Worm (Caenorhabditis elegans) whole organism, late embryonic: Measurements from ENCODE around the gene pes-10.

Experiments used
- C38D4.7 ChIP-seq: fragments of 200-800 bp; sonication (Bioruptor generic); optimal IDR thresholded peaks from 2 replicates; lab custom pipeline; 2018; ENCODE audit warnings: mild to moderate bottlenecking, missing genetic modification characterization, moderate library complexity, missing compliant biosample characterization
- F13H6.1 ChIP-seq: sonication (generic microtip); optimal IDR thresholded peaks from 2 replicates; lab custom pipeline; 2016; ENCODE audit warnings: missing genetic modification characterization, missing compliant biosample characterization
- K02D7.2 ChIP-seq: sonication (generic microtip); optimal IDR thresholded peaks from 2 replicates; lab custom pipeline; 2017; ENCODE audit warnings: mild to moderate bottlenecking, missing genetic modification characterization, missing compliant biosample characterization
- K09A11.1 ChIP-seq: sonication (generic microtip); optimal IDR thresholded peaks from 2 replicates; lab custom pipeline; 2017; ENCODE audit warnings: antibody characterized with exemption, mild to moderate bottlenecking, missing genetic modification characterization, missing compliant biosample characterization; ENCODE audit not compliant: insufficient read depth
- T23F11.4 ChIP-seq: fragments of 200-800 bp; sonication (Bioruptor generic); optimal IDR thresholded peaks from 2 replicates; lab custom pipeline; 2018; ENCODE audit warnings: mild to moderate bottlenecking, missing genetic modification characterization, missing compliant biosample characterization
- ceh-14 ChIP-seq: sonication (generic microtip); optimal IDR thresholded peaks from 2 replicates; lab custom pipeline; 2016; ENCODE audit warnings: missing genotype, missing genetic modification characterization, missing compliant biosample characterization
- ceh-22 ChIP-seq: sonication (generic microtip); optimal IDR thresholded peaks from 2 replicates; lab custom pipeline; 2017; ENCODE audit warnings: missing biosample characterization, missing genetic modification characterization
- ceh-31 ChIP-seq: sonication (generic microtip); optimal IDR thresholded peaks from 2 replicates; lab custom pipeline; 2016; ENCODE audit warnings: missing genetic modification characterization, missing compliant biosample characterization
- ceh-34 ChIP-seq: sonication (generic microtip); optimal IDR thresholded peaks from 2 replicates; lab custom pipeline; 2016; ENCODE audit warnings: mild to moderate bottlenecking, missing genetic modification characterization, missing compliant biosample characterization
- ceh-45 ChIP-seq: fragments of 200-800 bp; sonication (Bioruptor generic); IDR thresholded peaks from 2 replicates; pipeline ENCODE4 v1.3.6; 2022; ENCODE audit warnings: missing genetic modification reagents, missing genetic modification characterization, missing compliant biosample characterization
- dmd-4 ChIP-seq: sonication (generic microtip); optimal IDR thresholded peaks from 2 replicates; lab custom pipeline; 2016; ENCODE audit warnings: borderline replicate concordance, missing genetic modification characterization, missing compliant biosample characterization
- dve-1 ChIP-seq: sonication (generic microtip); optimal IDR thresholded peaks from 2 replicates; lab custom pipeline; 2017; ENCODE audit warnings: antibody characterized with exemption, mild to moderate bottlenecking, missing genetic modification characterization, missing compliant biosample characterization
- ets-4 ChIP-seq: sonication (generic microtip); optimal IDR thresholded peaks from 2 replicates; lab custom pipeline; 2016; ENCODE audit warnings: missing genetic modification characterization, missing compliant biosample characterization
- fax-1 ChIP-seq: sonication (generic microtip); optimal IDR thresholded peaks from 2 replicates; lab custom pipeline; 2016; ENCODE audit warnings: missing genotype, missing genetic modification characterization, missing compliant biosample characterization
- gmeb-2 ChIP-seq: sonication (generic microtip); optimal IDR thresholded peaks from 2 replicates; lab custom pipeline; 2016; ENCODE audit warnings: missing genetic modification characterization, inconsistent platforms, missing compliant biosample characterization
- hlh-15 ChIP-seq: sonication (generic microtip); optimal IDR thresholded peaks from 2 replicates; lab custom pipeline; 2016; ENCODE audit warnings: missing genetic modification characterization, missing compliant biosample characterization
- hlh-6 ChIP-seq: sonication (generic microtip); optimal IDR thresholded peaks from 2 replicates; lab custom pipeline; 2016; ENCODE audit warnings: missing genotype, missing genetic modification characterization, missing compliant biosample characterization
- hlh-8 ChIP-seq: sonication (generic microtip); optimal IDR thresholded peaks from 2 replicates; lab custom pipeline; 2016; ENCODE audit warnings: missing genotype, missing genetic modification characterization, missing compliant biosample characterization
- lim-6 ChIP-seq: sonication (generic microtip); optimal IDR thresholded peaks from 2 replicates; lab custom pipeline; 2016; ENCODE audit warnings: missing genetic modification characterization, missing compliant biosample characterization
- lin-11 ChIP-seq: fragments of 200-800 bp; sonication (Bioruptor generic); optimal IDR thresholded peaks from 2 replicates; lab custom pipeline; 2018; ENCODE audit warnings: mild to moderate bottlenecking, missing genetic modification characterization, missing compliant biosample characterization
- nhr-11 ChIP-seq: fragments of 150-350 bp; optimal IDR thresholded peaks from 2 replicates; lab custom pipeline; 2014; ENCODE audit warnings: missing biosample characterization, missing genetic modification characterization
- nhr-232 ChIP-seq: sonication (generic microtip); optimal IDR thresholded peaks from 2 replicates; lab custom pipeline; 2016; ENCODE audit warnings: missing genetic modification characterization, missing compliant biosample characterization
- npax-4 ChIP-seq: sonication (generic microtip); optimal IDR thresholded peaks from 2 replicates; lab custom pipeline; 2016; ENCODE audit warnings: missing genetic modification characterization, missing compliant biosample characterization
- odd-2 ChIP-seq: sonication (generic microtip); optimal IDR thresholded peaks from 2 replicates; lab custom pipeline; 2017; ENCODE audit warnings: antibody characterized with exemption, mild to moderate bottlenecking, missing genetic modification characterization, missing compliant biosample characterization
- pag-3 ChIP-seq: sonication (generic microtip); optimal IDR thresholded peaks from 2 replicates; lab custom pipeline; 2016; ENCODE audit warnings: missing compliant biosample characterization, missing genetic modification characterization, borderline replicate concordance
- pha-2 ChIP-seq: sonication (generic microtip); optimal IDR thresholded peaks from 2 replicates; lab custom pipeline; 2017; ENCODE audit warnings: mild to moderate bottlenecking, missing genetic modification characterization, missing compliant biosample characterization
- pha-4 ChIP-seq: fragments of 150-350 bp; optimal IDR thresholded peaks from 2 replicates; lab custom pipeline; 2018; ENCODE audit warnings: missing biosample characterization, missing genetic modification reagents, missing genetic modification characterization
- ref-2 ChIP-seq: sonication (generic microtip); optimal IDR thresholded peaks from 2 replicates; lab custom pipeline; 2016; ENCODE audit warnings: missing genetic modification characterization, missing compliant biosample characterization
- rnt-1 ChIP-seq: sonication (generic microtip); optimal IDR thresholded peaks from 2 replicates; lab custom pipeline; 2016; ENCODE audit warnings: missing genetic modification characterization, missing compliant biosample characterization
- syd-9 ChIP-seq: sonication (generic microtip); optimal IDR thresholded peaks from 2 replicates; lab custom pipeline; 2016; ENCODE audit warnings: mild to moderate bottlenecking, missing genetic modification characterization, moderate library complexity, missing compliant biosample characterization
- tbx-7 ChIP-seq: sonication (generic microtip); optimal IDR thresholded peaks from 2 replicates; lab custom pipeline; 2016; ENCODE audit warnings: missing genotype, missing genetic modification characterization, missing compliant biosample characterization
- ttx-3 ChIP-seq: sonication (generic microtip); optimal IDR thresholded peaks from 2 replicates; lab custom pipeline; 2016; ENCODE audit warnings: missing genetic modification reagents, missing genetic modification characterization, missing compliant biosample characterization
- unc-42 ChIP-seq: sonication (generic microtip); optimal IDR thresholded peaks from 2 replicates; lab custom pipeline; 2016; ENCODE audit warnings: missing genotype, missing genetic modification characterization, missing compliant biosample characterization
- unc-55 ChIP-seq: sonication (generic microtip); optimal IDR thresholded peaks from 2 replicates; lab custom pipeline; 2017; ENCODE audit warnings: missing biosample characterization, missing genetic modification reagents, missing genetic modification characterization
- unc-86 ChIP-seq: sonication (generic microtip); optimal IDR thresholded peaks from 2 replicates; lab custom pipeline; 2016; ENCODE audit warnings: missing genetic modification characterization, missing compliant biosample characterization
- zip-5 ChIP-seq: sonication (generic microtip); optimal IDR thresholded peaks from 2 replicates; lab custom pipeline; 2016; ENCODE audit warnings: missing genetic modification characterization, missing compliant biosample characterization

Gene pes-10

DNA sequence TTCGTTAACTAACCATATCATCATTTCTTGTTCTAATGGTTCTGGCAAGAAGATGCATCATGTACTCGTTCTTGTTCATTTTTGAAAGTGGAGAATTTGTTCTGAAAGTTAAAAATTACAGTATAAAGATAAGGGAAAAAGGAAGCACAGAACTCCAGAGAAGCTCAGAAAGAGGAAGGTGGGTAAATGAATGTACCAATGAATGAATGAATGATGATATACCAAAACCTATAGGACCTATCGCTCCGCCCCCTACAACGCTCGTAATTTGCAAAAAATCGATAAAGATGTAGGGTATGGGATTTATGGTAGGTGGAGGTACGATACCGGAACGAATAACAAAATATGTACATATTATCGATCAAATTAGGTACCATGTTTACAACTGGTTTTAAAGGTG is at the start of gene pes-10:
TSS of gene pes-10 (minus strand) at position 101 of the 400 bp plus-strand sequence.
- no peak for TF ChIP-seq nhr-11 (tag; lab: Kevin White, UChicago)
- TF ChIP-seq ceh-34 (tag; lab: Kevin White, UChicago) = no peak
- TF ChIP-seq F13H6.1 (tag; lab: Kevin White, UChicago) = no peak

- TF ChIP-seq dmd-4 (tag; lab: Kevin White, UChicago) = no peak
- TF ChIP-seq unc-86 (tag; lab: Kevin White, UChicago) = no peak
- TF ChIP-seq syd-9 (tag; lab: Kevin White, UChicago) = no peak
- TF ChIP-seq hlh-15 = no peak
- no peak for TF ChIP-seq lim-6 (tag; lab: Kevin White, UChicago)
- no peak for TF ChIP-seq gmeb-2
Observed at ce11 chrII:12897361-12897760, 49.7 kb upstream of the pes-10 start.

- TF ChIP-seq odd-2 (tag; lab: Kevin White, UChicago) = no peak
- TF ChIP-seq zip-5 (tag; lab: Kevin White, UChicago) = no peak
- no peak for TF ChIP-seq lin-11 (tag; lab: Kevin White, UChicago)
- TF ChIP-seq K09A11.1 (tag; lab: Kevin White, UChicago) = no peak
- TF ChIP-seq unc-55 (GFP tag; lab: Kevin White, UChicago) = no peak
- TF ChIP-seq unc-42 = no peak
- TF ChIP-seq npax-4 (tag; lab: Kevin White, UChicago) = no peak
- TF ChIP-seq F13H6.1 (tag; lab: Kevin White, UChicago) = no peak
- no peak for TF ChIP-seq T23F11.4 (GFP tag; lab: Kevin White, UChicago)
- no peak for TF ChIP-seq rnt-1 (tag; lab: Kevin White, UChicago)
- TF ChIP-seq hlh-8 (tag; lab: Kevin White, UChicago) = no peak
- no peak for TF ChIP-seq ttx-3 (tag; lab: Kevin White, UChicago)
- TF ChIP-seq ceh-14 (tag; lab: Kevin White, UChicago) = no peak
- TF ChIP-seq ceh-22 (tag; lab: Kevin White, UChicago) = no peak
- TF ChIP-seq gmeb-2 = no peak
- TF ChIP-seq dve-1 (tag; lab: Kevin White, UChicago) = no peak
- no peak for TF ChIP-seq tbx-7 (tag; lab: Kevin White, UChicago)
- TF ChIP-seq, all 69 proteins: peak for 0
Observed at ce11 chrII:12896666-12897065, 49.0 kb upstream of the pes-10 start.

ce11 chrII:12895078-12895670 is 47.5 kb upstream of the pes-10 start, which contains the start of the genes clec-62 and clec-63:
clec-62 (minus strand) TSS chrII:12895128.
clec-63 (plus strand) TSS chrII:12895638.
- no peak for TF ChIP-seq K02D7.2 (tag; lab: Kevin White, UChicago)
- no peak for TF ChIP-seq pha-4 (tag; lab: Kevin White, UChicago)
- TF ChIP-seq fax-1 = no peak
- TF ChIP-seq ets-4 (tag; lab: Kevin White, UChicago) = no peak
- TF ChIP-seq nhr-232 (tag; lab: Kevin White, UChicago) = no peak
- no peak for TF ChIP-seq unc-42
- TF ChIP-seq hlh-6 (tag; lab: Kevin White, UChicago) = no peak
- no peak for TF ChIP-seq dve-1 (tag; lab: Kevin White, UChicago)

DNA sequence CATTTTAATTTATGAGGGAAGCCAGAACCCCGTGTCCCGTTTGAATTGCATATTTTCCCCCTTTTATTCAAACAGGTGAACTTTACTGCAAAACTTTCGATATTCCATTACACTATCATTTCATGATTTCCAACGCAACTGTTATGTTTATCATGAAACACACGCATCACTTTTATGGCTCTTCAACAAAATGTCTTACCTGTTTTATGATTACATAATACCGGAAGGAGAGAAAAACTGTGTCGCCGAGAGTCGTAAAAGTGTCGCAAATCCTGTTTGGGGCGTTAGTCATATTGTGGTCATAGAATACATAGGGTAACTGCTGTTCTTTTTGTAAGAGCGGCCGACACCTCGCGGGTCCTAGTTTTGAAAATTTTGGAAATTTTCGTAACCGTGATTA is 44.8 kb upstream of the pes-10 start:
- no peak for TF ChIP-seq ceh-31 (tag; lab: Kevin White, UChicago)
- TF ChIP-seq C38D4.7 = no peak
- no peak for TF ChIP-seq npax-4 (tag; lab: Kevin White, UChicago)
- TF ChIP-seq, all 69 proteins: peak for 0

DNA sequence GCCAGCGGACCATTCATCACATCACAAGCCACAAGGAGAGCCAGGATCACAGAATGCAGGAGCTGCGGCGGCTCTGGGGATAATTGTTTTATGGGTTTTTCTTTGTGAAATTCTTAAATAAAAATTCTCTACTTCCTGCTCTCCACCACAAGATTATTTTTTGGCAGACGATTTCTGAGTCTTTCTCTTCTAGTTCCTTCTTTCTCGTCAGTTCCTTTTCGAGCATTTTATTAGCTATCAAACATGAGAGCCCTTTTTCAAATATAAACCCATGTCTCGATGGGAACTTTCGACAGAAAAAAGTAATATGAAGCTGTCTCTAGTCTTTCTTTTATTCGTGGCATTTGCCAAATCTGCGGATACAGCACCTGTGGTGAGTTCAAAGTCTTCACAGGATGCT is 40.8 kb upstream of the pes-10 start, which contains the start of gene F35C5.3:
TSS of gene F35C5.3 (plus strand) at position 301 of the 400 bp plus-strand sequence.
- no peak for TF ChIP-seq C38D4.7
- no peak for TF ChIP-seq hlh-8 (tag; lab: Kevin White, UChicago)
- no peak for TF ChIP-seq ceh-45 (GFP tag; lab: Robert Waterston, UW)
- no peak for TF ChIP-seq ttx-3 (tag; lab: Kevin White, UChicago)
- TF ChIP-seq pag-3 (tag; lab: Kevin White, UChicago) = no peak
- TF ChIP-seq ref-2 (tag; lab: Kevin White, UChicago) = no peak
- TF ChIP-seq dmd-4 (tag; lab: Kevin White, UChicago) = no peak
- TF ChIP-seq pha-2 (tag; lab: Kevin White, UChicago) = no peak
